Worm (Caenorhabditis elegans): ENCODE data around the gene fipr-11.

ce11 chrV:9913863-9914262 is 7.8 kb upstream of the fipr-11 start, which contains the start of gene fipr-10:
- TF ChIP-seq unc-39 (tag; optimal IDR thresholded peaks at IDR 0.05) (no peak), ZK546.5 (tag; optimal IDR thresholded peaks at IDR 0.05) (no peak), nfya-1 (tag; optimal IDR thresholded peaks at IDR 0.05; ENCODE audit: insufficient read depth) (no peak), fos-1 (tag; optimal IDR thresholded peaks at IDR 0.05) (no peak), mdl-1 (tag; optimal IDR thresholded peaks at IDR 0.05) (no peak), egl-27 (tag; optimal IDR thresholded peaks at IDR 0.05) (no peak), fkh-10 (GFP tag; optimal IDR thresholded peaks at IDR 0.05) (no peak), nhr-12 (tag; optimal IDR thresholded peaks at IDR 0.05) (no peak), unc-62 (GFP tag; optimal IDR thresholded peaks at IDR 0.05) (no peak), daf-12 (tag; optimal IDR thresholded peaks at IDR 0.05) (no peak), ceh-82 (tag; optimal IDR thresholded peaks at IDR 0.05) (no peak), aly-2 (tag; optimal IDR thresholded peaks at IDR 0.05) (no peak), nhr-23 (tag; optimal IDR thresholded peaks at IDR 0.05) (no peak), elt-2 (tag; optimal IDR thresholded peaks at IDR 0.05) (no peak)

Data from whole organism, L3 larva.